Fruit fly (Drosophila melanogaster): ENCODE results near the gene CG8679.

DNA sequence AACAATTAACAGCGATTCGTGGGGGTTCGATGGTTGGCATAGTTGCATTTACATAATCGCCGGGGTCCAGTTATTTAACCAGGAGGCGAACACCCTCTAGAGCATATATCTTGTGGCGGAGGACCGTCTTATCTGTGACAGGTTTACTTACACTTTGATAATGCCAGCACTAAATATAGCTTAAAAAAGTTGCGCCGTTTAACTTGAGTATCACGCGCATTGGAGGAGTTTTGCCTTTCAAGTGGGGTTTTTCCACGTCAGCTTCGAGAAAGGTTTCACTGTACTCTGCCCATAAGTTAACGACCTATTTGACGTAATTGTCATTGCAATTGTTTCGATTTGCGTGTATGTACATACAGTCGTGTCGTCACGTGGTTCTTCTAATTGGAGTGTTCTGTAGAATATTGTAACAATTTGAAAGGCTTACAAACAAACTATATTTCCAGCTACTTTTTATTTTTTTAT lies 49.2 kb downstream of the CG8679 start:
- no peak for TF ChIP-seq brk (GFP tag; optimal IDR thresholded peaks at IDR 0.05)
- no peak for TF ChIP-seq lola (GFP tag; optimal IDR thresholded peaks at IDR 0.05)
- no peak for TF ChIP-seq usp (GFP tag; optimal IDR thresholded peaks at IDR 0.05)

Data from whole organism, wandering third instar larva.